Worm (Caenorhabditis elegans) whole organism, late embryonic: ENCODE data around the gene C16C4.17.

Experiments
- ahr-1 ChIP-seq: sonication (generic microtip); optimal IDR thresholded peaks from 2 replicates; lab custom pipeline; 2016; ENCODE audit warnings: missing genetic modification characterization, missing compliant biosample characterization
- ama-1 ChIP-seq: fragments of 150-350 bp; optimal IDR thresholded peaks from 2 replicates; lab custom pipeline; 2014
- ceh-14 ChIP-seq: sonication (generic microtip); optimal IDR thresholded peaks from 2 replicates; lab custom pipeline; 2016; ENCODE audit warnings: missing genotype, missing genetic modification characterization, missing compliant biosample characterization
- dve-1 ChIP-seq: sonication (generic microtip); optimal IDR thresholded peaks from 2 replicates; lab custom pipeline; 2017; ENCODE audit warnings: antibody characterized with exemption, mild to moderate bottlenecking, missing genetic modification characterization, missing compliant biosample characterization
- nhr-11 ChIP-seq: fragments of 150-350 bp; optimal IDR thresholded peaks from 2 replicates; lab custom pipeline; 2014; ENCODE audit warnings: missing biosample characterization, missing genetic modification characterization
- npax-4 ChIP-seq: sonication (generic microtip); optimal IDR thresholded peaks from 2 replicates; lab custom pipeline; 2016; ENCODE audit warnings: missing genetic modification characterization, missing compliant biosample characterization
- pag-3 ChIP-seq: sonication (generic microtip); optimal IDR thresholded peaks from 2 replicates; lab custom pipeline; 2016; ENCODE audit warnings: missing compliant biosample characterization, missing genetic modification characterization, borderline replicate concordance
- pqm-1 ChIP-seq: sonication (generic microtip); optimal IDR thresholded peaks from 2 replicates; lab custom pipeline; 2016; ENCODE audit warnings: missing genetic modification characterization, missing compliant biosample characterization
- ref-2 ChIP-seq: sonication (generic microtip); optimal IDR thresholded peaks from 2 replicates; lab custom pipeline; 2016; ENCODE audit warnings: missing genetic modification characterization, missing compliant biosample characterization
- sox-4 ChIP-seq: sonication (generic microtip); optimal IDR thresholded peaks from 2 replicates; lab custom pipeline; 2017; ENCODE audit warnings: mild to moderate bottlenecking, missing genetic modification characterization, inconsistent platforms, missing compliant biosample characterization
- tbx-2 ChIP-seq: sonication (generic microtip); optimal IDR thresholded peaks from 2 replicates; lab custom pipeline; 2016; ENCODE audit warnings: missing genetic modification characterization, missing compliant biosample characterization
- zip-5 ChIP-seq: sonication (generic microtip); optimal IDR thresholded peaks from 2 replicates; lab custom pipeline; 2016; ENCODE audit warnings: missing genetic modification characterization, missing compliant biosample characterization

- TF ChIP-seq ref-2 (tag; lab: Kevin White, UChicago) (no peak), ama-1 (lab: Kevin White, UChicago) (no peak), nhr-11 (tag; lab: Kevin White, UChicago) (no peak), pag-3 (tag; lab: Kevin White, UChicago) (no peak), zip-5 (tag; lab: Kevin White, UChicago) (no peak), dve-1 (tag; lab: Kevin White, UChicago) (no peak), sox-4 (tag; lab: Kevin White, UChicago) (no peak), pqm-1 (tag; lab: Kevin White, UChicago) (no peak), ceh-14 (no peak), ahr-1 (tag; lab: Kevin White, UChicago) (no peak), tbx-2 (tag; lab: Kevin White, UChicago) (no peak), npax-4 (tag; lab: Kevin White, UChicago) (no peak)
These were observed 4.7 kb downstream of the C16C4.17 start, which contains the start of gene math-14 for ce11 chrII:1869120-1869519.
